Fruit fly (Drosophila melanogaster): ENCODE results near the gene AdoR.

AdoR gene

DNA sequence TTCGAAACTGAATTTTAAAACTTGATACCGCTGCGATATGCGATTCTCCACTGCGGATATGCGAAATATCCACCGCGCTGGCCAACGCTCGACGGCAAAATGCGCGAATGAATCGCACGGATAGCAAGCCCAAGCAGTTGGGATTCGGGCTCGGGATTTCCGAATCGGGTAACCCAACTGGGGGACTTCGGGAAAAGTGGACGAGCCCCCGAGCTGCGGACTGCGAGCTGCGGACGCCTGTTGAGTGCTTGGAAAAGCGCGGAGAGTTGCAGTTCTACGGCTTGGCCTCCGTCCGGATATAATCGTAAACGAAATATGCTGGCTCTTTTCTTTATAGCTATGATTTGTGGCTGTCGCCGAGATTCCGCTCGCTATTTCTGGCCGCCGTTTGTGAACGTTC lies at the start of gene AdoR:
TSS of gene AdoR (minus strand) at position 101 of the 400 bp plus-strand sequence.
- TF ChIP-seq CG13894 (tag; optimal IDR thresholded peaks at IDR 0.05) (peak; percentile 49), Deaf1 (tag; optimal IDR thresholded peaks at IDR 0.05) (peak; percentile 83), Ravus (GFP tag; IDR thresholded peaks at IDR 0.05) (no peak), Asciz (GFP tag; optimal IDR thresholded peaks at IDR 0.05) (no peak), CG12769 (tag; optimal IDR thresholded peaks at IDR 0.05) (peak; percentile 7)

DNA sequence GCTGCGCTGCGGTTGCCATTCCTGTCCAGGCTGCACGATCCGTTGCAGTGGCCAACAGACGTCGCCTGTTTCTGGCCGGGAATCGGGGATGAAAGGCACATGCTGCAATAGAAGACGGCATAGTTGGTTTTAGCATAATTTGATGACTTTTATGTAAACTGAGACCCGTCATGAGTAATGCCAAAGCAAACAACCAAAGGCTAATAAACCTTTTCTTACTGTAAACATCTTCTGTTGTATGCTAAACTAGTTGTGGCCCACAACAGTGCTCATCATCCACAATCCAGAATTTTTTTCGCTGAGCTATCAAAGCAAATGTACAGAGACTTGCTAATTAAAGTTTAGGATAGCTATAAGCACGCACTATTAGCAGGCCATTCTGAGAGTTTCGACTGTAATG lies 49.4 kb upstream of the AdoR start:
- TF ChIP-seq E2f1 (GFP tag; IDR thresholded peaks at IDR 0.05) (no peak), Hr51 (GFP tag; optimal IDR thresholded peaks at IDR 0.05) (no peak), CG8765 (GFP tag; IDR thresholded peaks at IDR 0.05) (no peak), luna (GFP tag; optimal IDR thresholded peaks at IDR 0.05) (no peak), amos (GFP tag; IDR thresholded peaks at IDR 0.05; ENCODE audit: partially characterized antibody) (no peak), CG4424 (GFP tag; optimal IDR thresholded peaks at IDR 0.05) (no peak), CG1792 (GFP tag; optimal IDR thresholded peaks at IDR 0.05) (no peak), Gug (GFP tag; IDR thresholded peaks at IDR 0.05) (no peak), CG16815 (GFP tag; optimal IDR thresholded peaks at IDR 0.05) (no peak), CG42726 (GFP tag; IDR thresholded peaks at IDR 0.05; ENCODE audit: partially characterized antibody) (no peak), ind (GFP tag; optimal IDR thresholded peaks at IDR 0.05) (no peak), dpn (GFP tag; optimal IDR thresholded peaks at IDR 0.05) (no peak), Stat92E (GFP tag; optimal IDR thresholded peaks at IDR 0.05) (no peak), Scr (GFP tag; IDR thresholded peaks at IDR 0.05; ENCODE audit: partially characterized antibody) (no peak), crol (GFP tag; IDR thresholded peaks at IDR 0.05) (no peak), Hey (tag; optimal IDR thresholded peaks at IDR 0.05) (peak; percentile 32), CG7786 (GFP tag; optimal IDR thresholded peaks at IDR 0.05) (no peak), CG11398 (GFP tag; optimal IDR thresholded peaks at IDR 0.05) (no peak), Hmr (GFP tag; optimal IDR thresholded peaks at IDR 0.05) (peak; percentile 79), jumu (GFP tag; optimal IDR thresholded peaks at IDR 0.05) (no peak), tio (GFP tag; optimal IDR thresholded peaks at IDR 0.05) (no peak), Dip2 (GFP tag; IDR thresholded peaks at IDR 0.05) (no peak), oc (tag; optimal IDR thresholded peaks at IDR 0.05) (no peak), CG9797 (GFP tag; optimal IDR thresholded peaks at IDR 0.05) (no peak), B-H2 (GFP tag; optimal IDR thresholded peaks at IDR 0.05) (peak; percentile 62), Kr (GFP tag; optimal IDR thresholded peaks at IDR 0.05) (no peak), CG6813 (GFP tag; optimal IDR thresholded peaks at IDR 0.05) (no peak), ro (GFP tag; IDR thresholded peaks at IDR 0.05) (no peak), PHDP (tag; optimal IDR thresholded peaks at IDR 0.05) (peak; percentile 52), Sox100B (GFP tag; optimal IDR thresholded peaks at IDR 0.05) (no peak), lab (GFP tag; optimal IDR thresholded peaks at IDR 0.05) (peak; percentile 62), CG4404 (GFP tag; IDR thresholded peaks at IDR 0.05) (no peak), Med (GFP tag) (peak; percentile 89), so (GFP tag; IDR thresholded peaks at IDR 0.05) (0 out of 3 replicates have a peak, but pooled peaks have one; percentile 18), CG18599 (GFP tag; optimal IDR thresholded peaks at IDR 0.05) (peak; percentile 80), CG3163 (GFP tag; optimal IDR thresholded peaks at IDR 0.05) (no peak), gcm2 (GFP tag; optimal IDR thresholded peaks at IDR 0.05) (no peak), Spps (tag; optimal IDR thresholded peaks at IDR 0.05) (no peak), tup (GFP tag; optimal IDR thresholded peaks at IDR 0.05) (no peak), scrt (GFP tag; optimal IDR thresholded peaks at IDR 0.05) (peak; percentile 20), NC2β (GFP tag; optimal IDR thresholded peaks at IDR 0.05) (no peak), CG17359 (tag; optimal IDR thresholded peaks at IDR 0.05) (no peak), sd (tag; optimal IDR thresholded peaks at IDR 0.05) (no peak), Hand (GFP tag; optimal IDR thresholded peaks at IDR 0.05) (peak; percentile 22)

All from whole organism, embryonic.